Worm (Caenorhabditis elegans) whole organism, young adult: ENCODE results near the gene hsp-90.

ENCODE experiments used
- Y53G8AR.9 ChIP-seq: fragments of 200-800 bp; sonication (Bioruptor generic); conservative IDR thresholded peaks from 2 replicates; pipeline ENCODE4 v1.3.6; 2022; ENCODE audit warnings: missing genetic modification reagents, missing genetic modification characterization, missing compliant biosample characterization
- ceh-100 ChIP-seq: fragments of 200-800 bp; sonication (Bioruptor generic); IDR thresholded peaks from 2 replicates; pipeline ENCODE4 v1.3.6; 2022; ENCODE audit warnings: missing genetic modification reagents, missing genetic modification characterization, missing compliant biosample characterization
- nfya-1 ChIP-seq: sonication (generic microtip); optimal IDR thresholded peaks from 2 replicates; lab custom pipeline; 2017; ENCODE audit warnings: antibody characterized with exemption, missing compliant biosample characterization, missing genetic modification characterization, borderline replicate concordance; ENCODE audit not compliant: insufficient read depth
- snpc-1.1 ChIP-seq: sonication (generic microtip); optimal IDR thresholded peaks from 2 replicates; lab custom pipeline; 2017; ENCODE audit warnings: missing genetic modification characterization, mild to moderate bottlenecking, missing compliant biosample characterization, antibody characterized with exemption, moderate library complexity, missing genotype, missing genetic modification reagents; ENCODE audit not compliant: insufficient read depth
- tlf-1 ChIP-seq: fragments of 200-800 bp; sonication (Bioruptor generic); optimal IDR thresholded peaks from 2 replicates; lab custom pipeline; 2018; ENCODE audit warnings: mild to moderate bottlenecking, missing genetic modification characterization, missing compliant biosample characterization

DNA sequence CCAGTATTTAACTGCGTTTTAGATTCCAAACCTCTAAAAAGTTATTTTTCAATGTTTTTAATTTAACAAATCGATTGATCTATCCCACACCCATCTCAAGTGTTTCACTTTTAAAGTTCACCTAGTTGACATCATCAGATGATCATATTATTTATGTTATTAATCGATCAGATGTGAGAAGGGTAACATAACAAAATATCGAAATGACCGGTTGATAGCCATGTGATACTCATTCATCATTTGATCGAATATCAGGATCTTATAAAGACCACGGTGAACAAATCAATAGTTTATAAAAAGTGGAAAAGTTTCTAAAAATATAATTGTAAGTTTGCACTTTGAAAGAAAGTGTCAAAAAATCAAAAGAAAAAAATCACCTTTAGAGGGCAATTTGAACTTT lies 29.0 kb upstream of the hsp-90 start:
- no peak for TF ChIP-seq Y53G8AR.9 (GFP tag; lab: Robert Waterston, UW)
- no peak for TF ChIP-seq tlf-1 (GFP tag; lab: Kevin White, UChicago)
- no peak for TF ChIP-seq nfya-1 (tag; lab: Kevin White, UChicago)
- TF ChIP-seq snpc-1.1, result no peak
- TF ChIP-seq ceh-100 (GFP tag; lab: Robert Waterston, UW), result no peak
